Worm (Caenorhabditis elegans) whole organism, L4 larva: ENCODE data around the gene nprl-2.

ENCODE experiments used
- F49E8.2 ChIP-seq: sonication (generic microtip); optimal IDR thresholded peaks from 2 replicates; lab custom pipeline; 2016; ENCODE audit warnings: missing compliant biosample characterization, mild to moderate bottlenecking, missing genetic modification characterization, borderline replicate concordance
- T26A8.4 ChIP-seq: fragments of 200-800 bp; sonication (Bioruptor generic); IDR thresholded peaks from 2 replicates; pipeline ENCODE4 v1.3.6; 2022; ENCODE audit warnings: missing genetic modification characterization, missing compliant biosample characterization
- Y48G9A.11 ChIP-seq: fragments of 200-800 bp; sonication (Bioruptor generic); IDR thresholded peaks from 2 replicates; pipeline ENCODE4 v1.3.6; 2022; ENCODE audit warnings: missing genetic modification reagents, missing genetic modification characterization, missing compliant biosample characterization
- Y5F2A.4 ChIP-seq: fragments of 200-800 bp; sonication (Bioruptor generic); optimal IDR thresholded peaks from 2 replicates; lab custom pipeline; 2018; ENCODE audit warnings: mild to moderate bottlenecking, missing genetic modification characterization, missing compliant biosample characterization
- ZK337.2 ChIP-seq: fragments of 200-800 bp; sonication (Bioruptor generic); IDR thresholded peaks from 2 replicates; pipeline ENCODE4 v1.3.6; 2022; ENCODE audit warnings: missing genetic modification reagents, missing genetic modification characterization, missing compliant biosample characterization
- aha-1 ChIP-seq: fragments of 150-350 bp; peaks from one replicate; lab custom pipeline; 2014; ENCODE audit warnings: missing biosample characterization, missing genetic modification characterization
- ama-1 ChIP-seq: fragments of 150-350 bp; optimal IDR thresholded peaks from 2 replicates; lab custom pipeline; 2014; ENCODE audit warnings: inconsistent platforms, mixed read lengths
- arid-1 ChIP-seq: fragments of 200-800 bp; sonication (Bioruptor generic); conservative IDR thresholded peaks from 2 replicates; pipeline ENCODE4 v1.3.6; 2022; ENCODE audit warnings: missing genetic modification reagents, missing genetic modification characterization, missing compliant biosample characterization
- ceh-32 ChIP-seq: sonication (generic microtip); optimal IDR thresholded peaks from 2 replicates; lab custom pipeline; 2016; ENCODE audit warnings: mild to moderate bottlenecking, missing genetic modification characterization, missing compliant biosample characterization; ENCODE audit not compliant: poor library complexity
- ceh-62 ChIP-seq: sonication (generic microtip); optimal IDR thresholded peaks from 2 replicates; lab custom pipeline; 2017; ENCODE audit warnings: missing biosample characterization, missing genetic modification characterization
- ceh-82 ChIP-seq: sonication (generic microtip); optimal IDR thresholded peaks from 2 replicates; lab custom pipeline; 2017; ENCODE audit warnings: missing biosample characterization, missing genetic modification characterization
- ces-1 ChIP-seq: fragments of 150-350 bp; sonication (generic microtip); optimal IDR thresholded peaks from 4 replicates; lab custom pipeline; 2014; ENCODE audit warnings: missing biosample characterization, missing genetic modification reagents, missing genetic modification characterization
- cey-2 ChIP-seq: sonication (generic microtip); optimal IDR thresholded peaks from 3 replicates; lab custom pipeline; 2017; ENCODE audit warnings: missing genetic modification characterization, mild to moderate bottlenecking, missing compliant biosample characterization, antibody characterized with exemption, borderline replicate concordance; ENCODE audit not compliant: insufficient read depth
- daf-16 ChIP-seq, 3 experiments: sonication (generic microtip); optimal IDR thresholded peaks; 2 replicates each; lab custom pipeline; 2016 to 2017; ENCODE audit warnings: missing genetic modification characterization in 3 of 3, missing genetic modification reagents in 3 of 3, mild to moderate bottlenecking in 2 of 3, missing compliant biosample characterization in 2 of 3, missing biosample characterization in 1 of 3, moderate library complexity in 1 of 3
- duxl-1 ChIP-seq: sonication (generic microtip); optimal IDR thresholded peaks from 2 replicates; lab custom pipeline; 2016; ENCODE audit warnings: mild to moderate bottlenecking, missing genetic modification characterization, moderate library complexity, missing compliant biosample characterization; ENCODE audit not compliant: poor library complexity
- egl-43 ChIP-seq: fragments of 200-800 bp; sonication (Bioruptor generic); IDR thresholded peaks from 2 replicates; pipeline ENCODE4 v1.3.6; 2022; ENCODE audit warnings: missing genetic modification reagents, missing genetic modification characterization, missing compliant biosample characterization
- hif-1 ChIP-seq, 2 experiments: sonication (generic microtip); optimal IDR thresholded peaks; 2 replicates each; lab custom pipeline; 2016 to 2017; ENCODE audit warnings: missing compliant biosample characterization in 2 of 2, missing genetic modification characterization in 2 of 2, missing genetic modification reagents in 2 of 2, missing genotype in 2 of 2, mild to moderate bottlenecking in 1 of 2
- lin-13 ChIP-seq: fragments of 150-350 bp; optimal IDR thresholded peaks from 2 replicates; lab custom pipeline; 2014; ENCODE audit warnings: missing biosample characterization, missing genetic modification reagents, missing genetic modification characterization
- lin-29 ChIP-seq: fragments of 200-800 bp; sonication (Bioruptor generic); IDR thresholded peaks from 2 replicates; pipeline ENCODE4 v1.3.6; 2022; ENCODE audit warnings: missing genetic modification reagents, missing genetic modification characterization, missing compliant biosample characterization
- lin-38 ChIP-seq: fragments of 200-800 bp; sonication (Bioruptor generic); IDR thresholded peaks from 2 replicates; pipeline ENCODE4 v1.3.6; 2022; ENCODE audit warnings: missing genetic modification reagents, missing genetic modification characterization, missing compliant biosample characterization
- lsy-2 ChIP-seq, 2 experiments: fragments of 150-350 bp in 1 of 2; sonication (generic microtip) in 1 of 2; optimal IDR thresholded peaks; 2 replicates each; lab custom pipeline; 2014 to 2017; ENCODE audit warnings: missing biosample characterization in 2 of 2, missing genetic modification characterization in 2 of 2
- mes-2 ChIP-seq: sonication (generic microtip); optimal IDR thresholded peaks from 2 replicates; lab custom pipeline; 2016; ENCODE audit warnings: missing genotype, mild to moderate bottlenecking, missing genetic modification characterization, missing compliant biosample characterization; ENCODE audit not compliant: poor library complexity, severe bottlenecking
- nhr-102 ChIP-seq: sonication (generic microtip); optimal IDR thresholded peaks from 2 replicates; lab custom pipeline; 2016; ENCODE audit warnings: mild to moderate bottlenecking, missing genetic modification characterization, moderate library complexity, missing compliant biosample characterization
- nhr-11 ChIP-seq: fragments of 150-350 bp; optimal IDR thresholded peaks from 2 replicates; lab custom pipeline; 2014; ENCODE audit warnings: missing biosample characterization, missing genetic modification characterization
- nhr-111 ChIP-seq: fragments of 200-800 bp; sonication (Bioruptor generic); optimal IDR thresholded peaks from 2 replicates; lab custom pipeline; 2018; ENCODE audit warnings: mild to moderate bottlenecking, missing genetic modification characterization, missing compliant biosample characterization
- nhr-48 ChIP-seq: sonication (generic microtip); optimal IDR thresholded peaks from 2 replicates; lab custom pipeline; 2016; ENCODE audit warnings: mild to moderate bottlenecking, missing genetic modification characterization, missing compliant biosample characterization
- pqm-1 ChIP-seq: sonication (generic microtip); optimal IDR thresholded peaks from 2 replicates; lab custom pipeline; 2017; ENCODE audit warnings: missing biosample characterization, missing genetic modification characterization
- saeg-2 ChIP-seq: fragments of 200-800 bp; sonication (Bioruptor generic); IDR thresholded peaks from 2 replicates; pipeline ENCODE4 v1.3.6; 2022; ENCODE audit warnings: missing genetic modification reagents, missing genetic modification characterization, missing compliant biosample characterization
- sdz-12 ChIP-seq: fragments of 200-800 bp; sonication (Bioruptor generic); optimal IDR thresholded peaks from 2 replicates; lab custom pipeline; 2018; ENCODE audit warnings: mild to moderate bottlenecking, missing genetic modification characterization, missing compliant biosample characterization
- set-16 ChIP-seq: fragments of 200-800 bp; sonication (Bioruptor generic); IDR thresholded peaks from 2 replicates; pipeline ENCODE4 v1.3.6; 2022; ENCODE audit warnings: missing genetic modification reagents, missing genetic modification characterization, missing compliant biosample characterization
- snpc-1.2 ChIP-seq: fragments of 200-800 bp; sonication (Bioruptor generic); IDR thresholded peaks from 2 replicates; pipeline ENCODE4 v1.3.6; 2022; ENCODE audit warnings: missing genetic modification reagents, missing genetic modification characterization, missing compliant biosample characterization
- spr-3 ChIP-seq: fragments of 200-800 bp; sonication (Bioruptor generic); optimal IDR thresholded peaks from 2 replicates; lab custom pipeline; 2018; ENCODE audit warnings: mild to moderate bottlenecking, missing genetic modification characterization, missing compliant biosample characterization
- tra-1 ChIP-seq: fragments of 200-800 bp; sonication (Bioruptor generic); IDR thresholded peaks from 2 replicates; pipeline ENCODE4 v1.3.6; 2022; ENCODE audit warnings: missing genetic modification reagents, missing genetic modification characterization, missing compliant biosample characterization
- unc-130 ChIP-seq: sonication (generic microtip); optimal IDR thresholded peaks from 2 replicates; lab custom pipeline; 2016; ENCODE audit warnings: missing genetic modification reagents, missing genetic modification characterization, missing compliant biosample characterization
- unc-39 ChIP-seq: sonication (generic microtip); optimal IDR thresholded peaks from 2 replicates; lab custom pipeline; 2017; ENCODE audit warnings: missing biosample characterization, missing genetic modification characterization
- unc-62 ChIP-seq, 3 experiments: fragments of 150-350 bp in 1 of 3; sonication (generic microtip); optimal IDR thresholded peaks in 2 of 3; peaks in 1 of 3; 1 replicate in 1 of 3; 2 replicates in 2 of 3; lab custom pipeline; 2014 to 2017; ENCODE audit warnings: missing biosample characterization in 3 of 3, missing genetic modification characterization in 3 of 3, missing genetic modification reagents in 3 of 3, missing genotype in 1 of 3
- vab-7 ChIP-seq: fragments of 200-800 bp; sonication (Bioruptor generic); IDR thresholded peaks from 2 replicates; pipeline ENCODE4 v1.3.6; 2022; ENCODE audit warnings: missing genetic modification reagents, missing genetic modification characterization, missing compliant biosample characterization
- zip-11 ChIP-seq: fragments of 200-800 bp; sonication (Bioruptor generic); IDR thresholded peaks from 2 replicates; pipeline ENCODE4 v1.3.6; 2022; ENCODE audit warnings: missing genetic modification characterization, missing compliant biosample characterization
- zip-2 ChIP-seq: fragments of 150-350 bp; optimal IDR thresholded peaks from 2 replicates; lab custom pipeline; 2014; ENCODE audit warnings: missing biosample characterization, missing genetic modification characterization
- ztf-7 ChIP-seq: fragments of 150-350 bp; optimal IDR thresholded peaks from 2 replicates; lab custom pipeline; 2014; ENCODE audit warnings: missing biosample characterization, missing genetic modification characterization

Gene nprl-2

ce11 chrIV:7542485-7543001, 14.1 kb upstream of the nprl-2 start, which contains the start of gene R05G6.10:
Gene R05G6.10, minus strand, starts transcription at chrIV:7542535.
- TF ChIP-seq hif-1 (tag; optimal IDR thresholded peaks at IDR 0.05; lab: Kevin White, UChicago) = no peak
- TF ChIP-seq unc-62 (GFP tag; optimal IDR thresholded peaks at IDR 0.05 in 1 of 2; lab: Kevin White, UChicago) = peak in 1 of 2 experiments; percentile 88
- no peak for TF ChIP-seq unc-62 (tag; optimal IDR thresholded peaks at IDR 0.05; lab: Kevin White, UChicago)

ce11 chrIV:7543662-7544061, 13.0 kb upstream of the nprl-2 start:
- TF ChIP-seq ceh-62 (tag; lab: Kevin White, UChicago) (no peak), zip-11 (GFP tag; lab: Robert Waterston, UW) (no peak), saeg-2 (GFP tag; lab: Robert Waterston, UW) (no peak), ZK337.2 (GFP tag; lab: Robert Waterston, UW) (no peak), unc-62 (GFP tag; optimal IDR thresholded peaks at IDR 0.05 in 1 of 2; lab: Kevin White, UChicago) (peak in 1 of 2 experiments; percentile 95), unc-62 (tag; optimal IDR thresholded peaks at IDR 0.05; lab: Kevin White, UChicago) (no peak), ces-1 (GFP tag; lab: Kevin White, UChicago) (no peak), zip-2 (tag; lab: Kevin White, UChicago) (no peak), mes-2 (tag; lab: Kevin White, UChicago) (no peak), aha-1 (tag; lab: Kevin White, UChicago) (peak; percentile 39)

DNA sequence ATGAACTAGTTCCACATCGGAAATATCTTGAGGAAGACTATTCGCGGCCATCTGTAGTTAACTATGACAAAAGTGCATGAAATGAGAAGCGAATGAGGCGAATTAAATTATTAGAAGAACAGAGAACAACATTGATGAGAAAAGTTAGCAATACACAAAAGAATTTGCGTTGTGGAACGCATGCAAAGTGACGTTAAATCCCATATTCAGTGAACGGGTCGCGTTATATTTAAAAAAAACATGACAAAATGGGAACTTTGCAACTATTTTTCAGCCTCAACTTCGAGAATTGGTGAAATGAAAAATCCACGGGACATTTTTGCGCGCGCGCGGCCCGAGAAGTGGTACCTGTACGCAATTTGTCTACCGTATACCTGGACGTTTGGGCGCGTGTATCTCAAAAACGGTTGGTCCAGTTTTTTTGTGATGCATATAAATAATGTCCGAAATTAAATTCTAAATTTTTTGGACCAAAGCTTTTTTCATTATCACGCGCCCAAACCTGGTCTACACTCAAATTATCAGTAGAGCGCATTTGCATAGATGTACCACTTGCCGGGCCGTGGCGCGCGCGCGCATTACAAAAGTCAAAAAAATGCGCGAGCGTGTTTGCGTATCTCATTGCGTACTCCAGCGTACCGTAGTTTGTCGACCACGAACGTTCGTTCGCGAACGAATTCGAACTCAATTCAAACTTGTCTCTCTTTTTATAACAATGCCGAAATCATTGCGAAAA, 8.6 kb upstream of the nprl-2 start, which contains the start of the genes cdd-2 and oef-1:
TSS of gene cdd-2 (minus strand) at position 51 of the 736 bp plus-strand sequence.
TSS of gene oef-1 (plus strand) at position 575 of the 736 bp plus-strand sequence.
- no peak for TF ChIP-seq nhr-48
- 0 out of 2 replicates have a peak, but pooled peaks have one; percentile 59 for TF ChIP-seq arid-1
- no peak for TF ChIP-seq ama-1 (lab: Kevin White, UChicago)
- TF ChIP-seq spr-3 = no peak
- peak; percentile 85 for TF ChIP-seq snpc-1.2 (GFP tag; lab: Robert Waterston, UW)
- no peak for TF ChIP-seq lsy-2 (tag; optimal IDR thresholded peaks at IDR 0.05; lab: Kevin White, UChicago)
- no peak for TF ChIP-seq ZK337.2 (GFP tag; lab: Robert Waterston, UW)
- no peak for TF ChIP-seq daf-16 (GFP tag; optimal IDR thresholded peaks at IDR 0.05; lab: Kevin White, UChicago)
- TF ChIP-seq daf-16 (tag; optimal IDR thresholded peaks at IDR 0.05; lab: Kevin White, UChicago) = no peak
- TF ChIP-seq duxl-1 = no peak
- TF ChIP-seq ceh-82 (tag; lab: Kevin White, UChicago) = no peak
- no peak for TF ChIP-seq pqm-1
- TF ChIP-seq unc-130 = peak; percentile 70
- TF ChIP-seq set-16 (GFP tag; lab: Robert Waterston, UW) = no peak
- TF ChIP-seq T26A8.4 (GFP tag; lab: Robert Waterston, UW) = no peak
- TF ChIP-seq lin-29 = no peak
- TF ChIP-seq lin-13 (GFP tag; lab: Kevin White, UChicago) = no peak
- TF ChIP-seq vab-7 (GFP tag; lab: Robert Waterston, UW) = peak; percentile 37; the same call in 1 of the 2 replicates
- no peak for TF ChIP-seq sdz-12 (GFP tag; lab: Kevin White, UChicago)
- TF ChIP-seq tra-1 (GFP tag; lab: Robert Waterston, UW) = 0 out of 2 replicates have a peak, but pooled peaks have one; percentile 30
- no peak for TF ChIP-seq nhr-111 (GFP tag; lab: Kevin White, UChicago)
- no peak for TF ChIP-seq cey-2 (tag; lab: Kevin White, UChicago)
- TF ChIP-seq ces-1 (GFP tag; lab: Kevin White, UChicago) = no peak
- TF ChIP-seq Y5F2A.4 (GFP tag; lab: Kevin White, UChicago) = no peak
- no peak for TF ChIP-seq ztf-7
- peak; percentile 89 for TF ChIP-seq Y48G9A.11
- TF ChIP-seq lin-38 (GFP tag; lab: Robert Waterston, UW) = peak; percentile 99
- TF ChIP-seq nhr-102 (tag; lab: Kevin White, UChicago) = no peak
- TF ChIP-seq nhr-11 (tag; lab: Kevin White, UChicago) = no peak
- TF ChIP-seq unc-39 (tag; lab: Kevin White, UChicago) = no peak
- TF ChIP-seq ceh-32 = no peak
- peak; percentile 92 for TF ChIP-seq F49E8.2 (tag; lab: Kevin White, UChicago)
- TF ChIP-seq egl-43 (GFP tag; lab: Robert Waterston, UW) = no peak
